Fruit fly (Drosophila melanogaster) whole organism, adult: ENCODE results near the gene CG10340.

Experiments used
- CG11617 ChIP-seq: fragments of 200-800 bp; sonication (Bioruptor generic); optimal IDR thresholded peaks from 2 replicates; lab custom pipeline; 2017; ENCODE audit warnings: mild to moderate bottlenecking, missing biosample characterization, missing genetic modification reagents, missing genetic modification characterization
- CG12768 ChIP-seq: fragments of 200-800 bp; sonication (Bioruptor generic); optimal IDR thresholded peaks from 2 replicates; lab custom pipeline; 2017; ENCODE audit warnings: missing biosample characterization, missing genetic modification characterization, mild to moderate bottlenecking, moderate library complexity, missing genetic modification reagents
- CG14711 ChIP-seq: fragments of 200-800 bp; sonication (Bioruptor generic); optimal IDR thresholded peaks from 2 replicates; lab custom pipeline; 2018; ENCODE audit warnings: missing biosample characterization, mild to moderate bottlenecking, missing genetic modification characterization, moderate library complexity
- CG1620 ChIP-seq: fragments of 200-800 bp; sonication (Bioruptor generic); optimal IDR thresholded peaks from 2 replicates; lab custom pipeline; 2016; ENCODE audit warnings: missing biosample characterization, missing genetic modification characterization
- CG33017 ChIP-seq: fragments of 200-800 bp; sonication (Bioruptor generic); optimal IDR thresholded peaks from 2 replicates; lab custom pipeline; 2018; ENCODE audit warnings: missing biosample characterization, mild to moderate bottlenecking, missing genetic modification characterization, moderate library complexity
- CG5204 ChIP-seq: fragments of 200-800 bp; sonication (Bioruptor generic); optimal IDR thresholded peaks from 2 replicates; lab custom pipeline; 2016; ENCODE audit warnings: missing biosample characterization, missing genetic modification characterization
- CG7045 ChIP-seq: fragments of 200-800 bp; sonication (Bioruptor generic); optimal IDR thresholded peaks from 2 replicates; lab custom pipeline; 2017; ENCODE audit warnings: missing biosample characterization, mild to moderate bottlenecking, missing genetic modification characterization
- CG7101 ChIP-seq: fragments of 200-800 bp; sonication (Bioruptor generic); optimal IDR thresholded peaks from 2 replicates; lab custom pipeline; 2018; ENCODE audit warnings: missing biosample characterization, mild to moderate bottlenecking, missing genetic modification characterization, moderate library complexity
- Clk ChIP-seq: fragments of 200-800 bp; sonication (Bioruptor generic); optimal IDR thresholded peaks from 2 replicates; lab custom pipeline; 2017; ENCODE audit warnings: missing biosample characterization, missing genetic modification characterization
- Crg-1 ChIP-seq: fragments of 200-800 bp; sonication (Bioruptor generic); optimal IDR thresholded peaks from 2 replicates; lab custom pipeline; 2016; ENCODE audit warnings: missing biosample characterization, missing genetic modification characterization
- Hr96 ChIP-seq: fragments of 200-800 bp; sonication (Bioruptor generic); optimal IDR thresholded peaks from 2 replicates; lab custom pipeline; 2016; ENCODE audit warnings: missing biosample characterization, missing genetic modification characterization
- Mnt ChIP-seq: fragments of 200-800 bp; sonication (Bioruptor generic); optimal IDR thresholded peaks from 2 replicates; lab custom pipeline; 2016; ENCODE audit warnings: missing biosample characterization, mild to moderate bottlenecking, missing genetic modification characterization
- bab1 ChIP-seq: fragments of 200-800 bp; sonication (Bioruptor generic); optimal IDR thresholded peaks from 3 replicates; lab custom pipeline; 2019; ENCODE audit warnings: missing biosample characterization, mild to moderate bottlenecking, missing genetic modification characterization, moderate library complexity
- cic ChIP-seq: fragments of 200-800 bp; sonication (Bioruptor generic); optimal IDR thresholded peaks from 2 replicates; lab custom pipeline; 2017; ENCODE audit warnings: missing biosample characterization, mild to moderate bottlenecking, missing genetic modification characterization, moderate library complexity
- cnc ChIP-seq, 2 experiments: fragments of >200 bp; optimal IDR thresholded peaks; 2 replicates each; lab custom pipeline; 2017
- kay ChIP-seq: fragments of 200-800 bp; sonication (Bioruptor generic); peaks from one replicate; lab custom pipeline; 2016; ENCODE audit warnings: missing biosample characterization, missing genetic modification characterization, borderline replicate concordance
- ovo ChIP-seq: fragments of 200-800 bp; sonication (Bioruptor generic); optimal IDR thresholded peaks from 2 replicates; lab custom pipeline; 2016; ENCODE audit warnings: missing biosample characterization, missing genetic modification characterization
- pad ChIP-seq: fragments of 200-800 bp; sonication (Bioruptor generic); optimal IDR thresholded peaks from 3 replicates; lab custom pipeline; 2017; ENCODE audit warnings: missing biosample characterization, missing genetic modification characterization, mild to moderate bottlenecking, moderate library complexity, missing genetic modification reagents
- tj ChIP-seq: fragments of 200-800 bp; sonication (Bioruptor generic); optimal IDR thresholded peaks from 3 replicates; lab custom pipeline; 2017; ENCODE audit warnings: missing biosample characterization, mild to moderate bottlenecking, missing genetic modification characterization, moderate library complexity
- toe ChIP-seq: fragments of 200-800 bp; sonication (Bioruptor generic); optimal IDR thresholded peaks from 2 replicates; lab custom pipeline; 2016; ENCODE audit warnings: missing biosample characterization, missing genetic modification characterization

The CG10340 gene

DNA sequence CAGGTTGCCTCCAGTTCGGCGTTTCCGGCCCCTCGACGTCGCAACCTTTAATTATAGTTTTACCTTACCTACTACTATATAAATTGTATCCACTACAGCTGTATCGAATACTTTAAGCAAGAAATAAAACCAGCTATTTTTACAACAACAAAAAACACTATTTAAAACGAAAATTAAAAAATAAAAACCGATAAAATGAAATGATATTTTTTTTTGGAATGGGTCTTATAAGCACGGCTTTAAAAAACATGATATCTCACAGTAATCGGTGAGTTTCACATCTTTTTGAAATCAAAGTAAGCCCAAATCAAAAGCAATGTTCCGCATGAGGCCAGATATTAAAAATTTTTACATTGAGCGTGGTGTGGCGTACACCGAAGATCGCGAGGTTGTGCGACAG lies 43.0 kb downstream of the CG10340 start, which contains the start of gene CG14891:
TSS of gene CG14891 (plus strand) at position 301 of the 400 bp plus-strand sequence.
- TF ChIP-seq tj = no peak
- no peak for TF ChIP-seq CG7101
- no peak for TF ChIP-seq cnc (optimal IDR thresholded peaks at IDR 0.05; lab: Kevin White, UChicago)
- no peak for TF ChIP-seq Mnt (GFP tag; lab: Kevin White, UChicago)
- TF ChIP-seq CG1620 = no peak
- no peak for TF ChIP-seq Clk
- no peak for TF ChIP-seq cic (GFP tag; lab: Kevin White, UChicago)
- TF ChIP-seq CG11617 (GFP tag; lab: Kevin White, UChicago) = no peak
- TF ChIP-seq CG33017 (tag; lab: Kevin White, UChicago) = no peak
- TF ChIP-seq CG14711 (tag; lab: Kevin White, UChicago) = no peak
- TF ChIP-seq toe (GFP tag; lab: Kevin White, UChicago) = no peak
- TF ChIP-seq kay (GFP tag; lab: Kevin White, UChicago) = no peak
- TF ChIP-seq Hr96 = no peak
- TF ChIP-seq CG12768 = no peak
- TF ChIP-seq CG5204 (GFP tag; lab: Kevin White, UChicago) = no peak
- TF ChIP-seq CG7045 (GFP tag; lab: Kevin White, UChicago) = no peak

DNA sequence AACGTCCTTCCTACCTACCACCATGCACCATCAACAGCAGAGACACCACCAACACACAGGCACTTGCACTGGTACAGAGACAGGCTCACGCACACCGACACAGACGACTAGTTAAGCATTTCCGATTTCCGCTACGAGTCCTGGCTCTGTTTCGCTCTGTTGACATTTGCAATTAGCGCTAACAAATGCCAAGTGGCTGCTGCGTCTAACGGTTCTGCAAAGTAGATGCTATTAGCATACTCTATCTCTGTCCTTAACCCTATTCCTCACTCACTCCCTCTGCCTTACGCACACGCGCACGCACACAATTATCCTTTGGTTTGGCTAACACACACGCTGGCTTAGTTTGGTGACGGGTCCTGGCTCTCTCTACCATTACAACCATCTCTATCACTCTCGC lies 43.7 kb downstream of the CG10340 start:
- TF ChIP-seq CG5204 (GFP tag; lab: Kevin White, UChicago) (no peak), cic (GFP tag; lab: Kevin White, UChicago) (no peak), ovo (GFP tag; lab: Kevin White, UChicago) (no peak), Clk (no peak), bab1 (GFP tag; lab: Kevin White, UChicago) (no peak), cnc (optimal IDR thresholded peaks at IDR 0.05; lab: Kevin White, UChicago) (no peak), toe (GFP tag; lab: Kevin White, UChicago) (no peak), pad (GFP tag; lab: Kevin White, UChicago) (no peak), CG1620 (no peak), Hr96 (no peak), CG14711 (tag; lab: Kevin White, UChicago) (no peak), kay (GFP tag; lab: Kevin White, UChicago) (no peak), CG7045 (GFP tag; lab: Kevin White, UChicago) (no peak), tj (no peak)

DNA sequence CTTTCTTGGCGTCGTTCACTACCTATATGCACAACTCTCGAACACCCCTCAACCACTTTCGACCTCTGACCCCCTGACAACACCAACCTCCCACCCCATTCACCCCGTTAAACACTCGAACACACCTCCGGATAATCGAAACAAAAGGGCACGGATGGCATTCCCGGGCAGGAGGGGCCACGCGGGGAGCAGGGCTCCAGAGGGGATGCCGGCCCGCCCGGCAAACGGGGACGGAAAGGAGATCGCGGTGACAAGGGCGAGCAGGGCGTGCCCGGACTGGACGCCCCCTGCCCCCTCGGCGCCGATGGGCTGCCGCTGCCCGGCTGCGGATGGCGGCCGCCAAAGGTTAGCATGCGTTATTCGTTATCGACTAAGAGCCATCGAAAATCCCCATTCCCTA lies 44.9 kb downstream of the CG10340 start:
- TF ChIP-seq Crg-1 (GFP tag; lab: Kevin White, UChicago) (no peak), ovo (GFP tag; lab: Kevin White, UChicago) (no peak), CG5204 (GFP tag; lab: Kevin White, UChicago) (no peak), bab1 (GFP tag; lab: Kevin White, UChicago) (no peak), toe (GFP tag; lab: Kevin White, UChicago) (no peak), CG7045 (GFP tag; lab: Kevin White, UChicago) (no peak), Hr96 (no peak), CG11617 (GFP tag; lab: Kevin White, UChicago) (no peak), CG33017 (tag; lab: Kevin White, UChicago) (no peak), Mnt (GFP tag; lab: Kevin White, UChicago) (no peak), tj (no peak), CG14711 (tag; lab: Kevin White, UChicago) (no peak), CG1620 (no peak), cic (GFP tag; lab: Kevin White, UChicago) (no peak), CG12768 (no peak)

DNA sequence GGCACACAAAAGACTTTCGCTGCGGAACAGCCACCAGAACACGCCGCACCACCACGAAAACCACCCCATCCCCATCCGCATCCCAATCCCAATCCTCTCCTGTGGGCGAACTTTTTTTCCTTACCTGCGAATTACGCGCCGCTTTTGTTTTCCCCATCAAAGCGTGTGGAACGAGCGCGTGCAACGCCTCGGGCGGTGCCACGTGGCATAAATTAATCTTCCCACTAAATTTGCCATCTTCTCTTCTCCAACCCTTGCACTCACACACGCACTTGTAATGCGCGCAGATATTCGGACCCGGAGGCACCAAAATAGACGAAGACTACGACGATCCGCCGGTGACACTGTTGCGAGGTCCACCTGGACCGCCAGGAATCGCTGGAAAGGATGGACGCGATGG lies 49.4 kb downstream of the CG10340 start:
- TF ChIP-seq CG14711 (tag; lab: Kevin White, UChicago) (no peak), CG33017 (tag; lab: Kevin White, UChicago) (no peak), pad (GFP tag; lab: Kevin White, UChicago) (no peak), cnc (optimal IDR thresholded peaks at IDR 0.05; lab: Kevin White, UChicago) (no peak), Hr96 (no peak), Crg-1 (GFP tag; lab: Kevin White, UChicago) (no peak), tj (no peak), CG1620 (no peak), Clk (no peak), CG7045 (GFP tag; lab: Kevin White, UChicago) (no peak), bab1 (GFP tag; lab: Kevin White, UChicago) (no peak), CG7101 (no peak), ovo (GFP tag; lab: Kevin White, UChicago) (no peak), kay (GFP tag; lab: Kevin White, UChicago) (no peak), cic (GFP tag; lab: Kevin White, UChicago) (no peak), CG12768 (no peak), toe (GFP tag; lab: Kevin White, UChicago) (no peak), Mnt (GFP tag; lab: Kevin White, UChicago) (no peak), CG11617 (GFP tag; lab: Kevin White, UChicago) (no peak)
